Fruit fly (Drosophila melanogaster) whole organism, wandering third instar larva: ENCODE results near the gene CG12746.
A peak's percentile ranks its signal among the peaks of the same experiment; 100 is the strongest.

Source experiments
- Abd-B ChIP-seq: fragments of >200 bp; optimal IDR thresholded peaks from 2 replicates; lab custom pipeline; 2017; ENCODE audit warnings: missing biosample characterization, missing genetic modification characterization
- CG32264 ChIP-seq: fragments of 200-800 bp; sonication (Bioruptor generic); optimal IDR thresholded peaks from 2 replicates; lab custom pipeline; 2016; ENCODE audit warnings: missing biosample characterization, missing genetic modification characterization
- CG9705 ChIP-seq: fragments of 200-800 bp; sonication (Bioruptor generic); optimal IDR thresholded peaks from 2 replicates; lab custom pipeline; 2018; ENCODE audit warnings: missing biosample characterization, mild to moderate bottlenecking, missing genetic modification characterization
- CrebA ChIP-seq: fragments of 200-800 bp; sonication (Bioruptor generic); optimal IDR thresholded peaks from 2 replicates; lab custom pipeline; 2016; ENCODE audit warnings: missing biosample characterization, mild to moderate bottlenecking, missing genetic modification characterization, borderline replicate concordance
- Dfd ChIP-seq: fragments of >200 bp; optimal IDR thresholded peaks from 2 replicates; lab custom pipeline; 2017; ENCODE audit warnings: missing biosample characterization, missing genetic modification characterization
- Dif ChIP-seq: fragments of 200-275, 200-300 bp; sonication (Bioruptor generic); optimal IDR thresholded peaks from 2 replicates; lab custom pipeline; 2018; ENCODE audit warnings: missing biosample characterization, missing genetic modification characterization; ENCODE audit not compliant: partially characterized antibody
- GATAd ChIP-seq: sonication (Bioruptor generic); optimal IDR thresholded peaks from 2 replicates; lab custom pipeline; 2016; ENCODE audit warnings: missing biosample characterization, missing genetic modification characterization
- HLH106 ChIP-seq: fragments of 200-800 bp; optimal IDR thresholded peaks from 3 replicates; lab custom pipeline; 2019; ENCODE audit warnings: missing biosample characterization, mild to moderate bottlenecking, missing genetic modification characterization, moderate library complexity
- Hnf4 ChIP-seq: fragments of 200-800 bp; sonication (Bioruptor generic); optimal IDR thresholded peaks from 2 replicates; lab custom pipeline; 2016; ENCODE audit warnings: missing biosample characterization, mild to moderate bottlenecking, missing genetic modification characterization
- Hr78 ChIP-seq: fragments of >200 bp; optimal IDR thresholded peaks from 2 replicates; lab custom pipeline; 2017; ENCODE audit warnings: missing biosample characterization, missing genetic modification characterization
- Hr83 ChIP-seq: fragments of 200-300 bp; sonication (Bioruptor generic); optimal IDR thresholded peaks from 2 replicates; lab custom pipeline; 2016; ENCODE audit warnings: missing biosample characterization, mild to moderate bottlenecking, missing genetic modification characterization, moderate library complexity; ENCODE audit not compliant: poor library complexity, severe bottlenecking
- Jra ChIP-seq: sonication (Bioruptor generic); optimal IDR thresholded peaks from 2 replicates; lab custom pipeline; 2016; ENCODE audit warnings: missing biosample characterization, missing genetic modification characterization
- Mio ChIP-seq: sonication (Bioruptor generic); optimal IDR thresholded peaks from 2 replicates; lab custom pipeline; 2016; ENCODE audit warnings: missing biosample characterization, missing genetic modification characterization
- Myc ChIP-seq: fragments of >200 bp; optimal IDR thresholded peaks from 2 replicates; lab custom pipeline; 2017
- N ChIP-seq: fragments of >200 bp; optimal IDR thresholded peaks from 2 replicates; lab custom pipeline; 2018; ENCODE audit warnings: missing biosample characterization, missing external identifiers, missing genetic modification characterization
- OdsH ChIP-seq: fragments of 200-800 bp; sonication (Bioruptor generic); optimal IDR thresholded peaks from 2 replicates; lab custom pipeline; 2016; ENCODE audit warnings: missing biosample characterization, mild to moderate bottlenecking, missing genetic modification characterization
- Rel ChIP-seq, 2 experiments: fragments of 200-800 bp; sonication (Bioruptor generic) in 1 of 2; optimal IDR thresholded peaks; 2 replicates in 1 of 2; 3 replicates in 1 of 2; lab custom pipeline; 2016 to 2019; ENCODE audit warnings: mild to moderate bottlenecking in 2 of 2, missing biosample characterization in 2 of 2, missing genetic modification characterization in 2 of 2, moderate library complexity in 1 of 2
- Sp1 ChIP-seq: fragments of 200-800 bp; sonication (Bioruptor generic); optimal IDR thresholded peaks from 3 replicates; lab custom pipeline; 2019; ENCODE audit warnings: missing biosample characterization, mild to moderate bottlenecking, missing genetic modification characterization, moderate library complexity
- Vsx2 ChIP-seq: fragments of 200-300, 225-300 bp; sonication (Bioruptor generic); optimal IDR thresholded peaks from 2 replicates; lab custom pipeline; 2018; ENCODE audit warnings: missing biosample characterization, missing genetic modification characterization; ENCODE audit not compliant: partially characterized antibody
- br ChIP-seq: fragments of 200-800 bp; sonication (Bioruptor generic); optimal IDR thresholded peaks from 2 replicates; lab custom pipeline; 2016; ENCODE audit warnings: missing biosample characterization, missing genetic modification characterization
- brk ChIP-seq: fragments of 200-800 bp; sonication (Bioruptor generic); optimal IDR thresholded peaks from 2 replicates; lab custom pipeline; 2016; ENCODE audit warnings: missing biosample characterization, mild to moderate bottlenecking, missing genetic modification characterization
- dl ChIP-seq, 2 experiments: fragments of 175-275, 200-275 bp in 1 of 2; fragments of 200-275 bp in 1 of 2; sonication (Bioruptor generic); optimal IDR thresholded peaks; lab custom pipeline; 2018; ENCODE audit warnings: mild to moderate bottlenecking in 2 of 2, missing biosample characterization in 2 of 2, missing genetic modification characterization in 2 of 2, moderate library complexity in 2 of 2; ENCODE audit not compliant: partially characterized antibody in 2 of 2, insufficient read depth in 1 of 2
- dmrt93B ChIP-seq: fragments of 200-800 bp; sonication (Bioruptor generic); optimal IDR thresholded peaks from 2 replicates; lab custom pipeline; 2018; ENCODE audit warnings: missing biosample characterization, mild to moderate bottlenecking, missing genetic modification characterization
- dsf ChIP-seq: sonication (Bioruptor generic); optimal IDR thresholded peaks from 2 replicates; lab custom pipeline; 2016; ENCODE audit warnings: missing biosample characterization, missing genetic modification characterization, borderline replicate concordance
- ey ChIP-seq: fragments of 200-800 bp; sonication (Bioruptor generic); optimal IDR thresholded peaks from 2 replicates; lab custom pipeline; 2016; ENCODE audit warnings: missing biosample characterization, missing genetic modification characterization
- foxo ChIP-seq, 2 experiments: fragments of 200-800 bp; sonication (Bioruptor generic); optimal IDR thresholded peaks; 2 replicates in 1 of 2; 3 replicates in 1 of 2; lab custom pipeline; 2016 to 2017; ENCODE audit warnings: missing biosample characterization in 2 of 2, missing genetic modification characterization in 2 of 2
- fru ChIP-seq: fragments of 200-800 bp; sonication (Bioruptor generic); optimal IDR thresholded peaks from 3 replicates; lab custom pipeline; 2016; ENCODE audit warnings: missing biosample characterization, mild to moderate bottlenecking, missing genetic modification characterization
- h ChIP-seq: fragments of 200-800 bp; sonication (Bioruptor generic); optimal IDR thresholded peaks from 3 replicates; lab custom pipeline; 2016; ENCODE audit warnings: missing biosample characterization, mild to moderate bottlenecking, missing genetic modification characterization
- jim ChIP-seq: fragments of 175-275, 200-325 bp; sonication (Bioruptor generic); optimal IDR thresholded peaks from 2 replicates; lab custom pipeline; 2016; ENCODE audit warnings: missing biosample characterization, mild to moderate bottlenecking, missing genetic modification characterization
- lola ChIP-seq: fragments of >200 bp; optimal IDR thresholded peaks from 2 replicates; lab custom pipeline; 2017; ENCODE audit warnings: missing biosample characterization, missing genetic modification characterization
- pan ChIP-seq: fragments of >200 bp; optimal IDR thresholded peaks from 2 replicates; lab custom pipeline; 2017
- psq ChIP-seq: fragments of 200-800 bp; sonication (Bioruptor generic); optimal IDR thresholded peaks from 3 replicates; lab custom pipeline; 2017; ENCODE audit warnings: missing biosample characterization, mild to moderate bottlenecking, missing genetic modification characterization, moderate library complexity
- rgr ChIP-seq: fragments of 200-800 bp; sonication (Bioruptor generic); optimal IDR thresholded peaks from 3 replicates; lab custom pipeline; 2016; ENCODE audit warnings: missing biosample characterization, mild to moderate bottlenecking, missing genetic modification characterization
- sage ChIP-seq: fragments of 200-800 bp; sonication (Bioruptor generic); optimal IDR thresholded peaks from 2 replicates; lab custom pipeline; 2016; ENCODE audit warnings: missing biosample characterization, mild to moderate bottlenecking, missing genetic modification characterization
- sv ChIP-seq: fragments of 200-800 bp; sonication (Bioruptor generic); optimal IDR thresholded peaks from 3 replicates; lab custom pipeline; 2016; ENCODE audit warnings: missing biosample characterization, missing genetic modification characterization
- tai ChIP-seq: sonication (Bioruptor generic); optimal IDR thresholded peaks from 2 replicates; lab custom pipeline; 2016; ENCODE audit warnings: missing biosample characterization, missing genetic modification characterization
- usp ChIP-seq: fragments of >200 bp; optimal IDR thresholded peaks from 2 replicates; lab custom pipeline; 2017; ENCODE audit warnings: missing biosample characterization, missing genetic modification characterization
- woc ChIP-seq: sonication (Bioruptor generic); optimal IDR thresholded peaks from 2 replicates; lab custom pipeline; 2016; ENCODE audit warnings: missing biosample characterization, mild to moderate bottlenecking, missing genetic modification characterization

CG12746 gene

dm6 chr3R:5562956-5563355 lies 1.7 kb upstream of the CG12746 start:
- no peak for TF ChIP-seq dmrt93B (GFP tag; lab: Kevin White, UChicago)
- no peak for TF ChIP-seq dl (GFP tag; optimal IDR thresholded peaks at IDR 0.05; lab: Kevin White, UChicago; ENCODE audit: insufficient read depth in 1 of 2, partially characterized antibody in 2 of 2)
- no peak for TF ChIP-seq Vsx2 (GFP tag; lab: Kevin White, UChicago)
- TF ChIP-seq usp (GFP tag; lab: Kevin White, UChicago): no peak
- no peak for TF ChIP-seq Hnf4
- no peak for TF ChIP-seq woc
- TF ChIP-seq lola (GFP tag; lab: Kevin White, UChicago): no peak

DNA sequence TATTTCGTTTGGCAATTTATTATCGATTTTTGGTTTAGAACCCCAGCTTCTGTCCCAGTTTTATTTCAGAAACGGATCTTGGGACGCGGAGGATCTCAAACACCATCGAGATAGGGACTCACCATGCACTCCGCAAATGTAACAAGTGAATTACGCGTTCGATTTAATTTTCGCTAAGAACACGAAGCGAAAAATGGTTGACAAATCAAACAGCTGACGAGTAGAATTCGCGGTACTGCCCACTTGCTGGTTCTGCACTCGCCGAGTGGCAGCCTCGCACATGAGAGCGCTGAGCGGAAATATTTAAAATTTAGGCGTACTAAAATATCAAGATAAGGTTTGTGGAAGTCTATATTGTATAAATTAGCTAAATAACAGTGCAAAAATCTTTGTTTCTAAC lies 1.2 kb upstream of the CG12746 start, which contains the start of gene Pi4KIIalpha:
Gene Pi4KIIalpha, minus strand, starts transcription at position 233 of the 400 bp plus-strand sequence.
- TF ChIP-seq Rel (GFP tag; optimal IDR thresholded peaks at IDR 0.05; lab: Kevin White, UChicago) (no peak), Rel (tag; optimal IDR thresholded peaks at IDR 0.05; lab: Kevin White, UChicago) (peak; percentile 41), foxo (GFP tag; optimal IDR thresholded peaks at IDR 0.05; lab: Kevin White, UChicago) (no peak)

- TF ChIP-seq GATAd (GFP tag; lab: Kevin White, UChicago) (no peak), Hr83 (GFP tag; lab: Kevin White, UChicago) (no peak), Mio (no peak), Rel (GFP tag; optimal IDR thresholded peaks at IDR 0.05; lab: Kevin White, UChicago) (peak; percentile 26), Rel (tag; optimal IDR thresholded peaks at IDR 0.05; lab: Kevin White, UChicago) (no peak), dsf (GFP tag; lab: Kevin White, UChicago) (no peak), ey (GFP tag; lab: Kevin White, UChicago) (peak; percentile 83), pan (lab: Kevin White, UChicago) (no peak), fru (GFP tag; lab: Kevin White, UChicago) (no peak), Sp1 (GFP tag; lab: Kevin White, UChicago) (peak; percentile 74), br (GFP tag; lab: Kevin White, UChicago) (peak; percentile 88), OdsH (GFP tag; lab: Kevin White, UChicago) (peak; percentile 80), dmrt93B (GFP tag; lab: Kevin White, UChicago) (no peak), Abd-B (GFP tag; lab: Kevin White, UChicago) (no peak), foxo (GFP tag; optimal IDR thresholded peaks at IDR 0.05; lab: Kevin White, UChicago) (peak; percentile 68 to 84), Hnf4 (peak; percentile 78), Dfd (GFP tag; lab: Kevin White, UChicago) (no peak), lola (GFP tag; lab: Kevin White, UChicago) (no peak), sage (GFP tag; lab: Kevin White, UChicago) (no peak), jim (GFP tag; lab: Kevin White, UChicago) (no peak), rgr (GFP tag; lab: Kevin White, UChicago) (peak; percentile 86), sv (GFP tag; lab: Kevin White, UChicago) (peak; percentile 70), CG32264 (peak; percentile 43), Hr78 (GFP tag; lab: Kevin White, UChicago) (no peak), N (GFP tag; lab: Kevin White, UChicago) (no peak), HLH106 (peak; percentile 72), Myc (lab: Kevin White, UChicago) (no peak), brk (GFP tag; lab: Kevin White, UChicago) (no peak), Jra (GFP tag; lab: Kevin White, UChicago) (peak; percentile 61), woc (no peak), CG9705 (GFP tag; lab: Kevin White, UChicago) (no peak), usp (GFP tag; lab: Kevin White, UChicago) (no peak), h (GFP tag; lab: Kevin White, UChicago) (peak; percentile 93), Vsx2 (GFP tag; lab: Kevin White, UChicago) (no peak), dl (GFP tag; optimal IDR thresholded peaks at IDR 0.05; lab: Kevin White, UChicago; ENCODE audit: insufficient read depth in 1 of 2, partially characterized antibody in 2 of 2) (no peak), Dif (GFP tag; lab: Kevin White, UChicago) (no peak), CrebA (GFP tag; lab: Kevin White, UChicago) (no peak), psq (peak; percentile 64), tai (GFP tag; lab: Kevin White, UChicago) (no peak)
Observed at dm6 chr3R:5565623-5566022, 958 bp downstream of the CG12746 start.
